Worm (Caenorhabditis elegans) whole organism, early embryonic: ENCODE data around the gene F54E2.5.

ENCODE experiments used
- aly-1 ChIP-seq: sonication (generic microtip); optimal IDR thresholded peaks from 2 replicates; lab custom pipeline; 2016; ENCODE audit warnings: missing genetic modification characterization, missing compliant biosample characterization
- ama-1 ChIP-seq: fragments of 150-350 bp; optimal IDR thresholded peaks from 2 replicates; lab custom pipeline; 2014
- ceh-36 ChIP-seq: sonication (generic microtip); optimal IDR thresholded peaks from 2 replicates; lab custom pipeline; 2016; ENCODE audit warnings: missing genetic modification characterization, inconsistent platforms, missing compliant biosample characterization
- flt-1 ChIP-seq: fragments of 200-800 bp; sonication (Bioruptor generic); IDR thresholded peaks from 2 replicates; pipeline ENCODE4 v1.3.6; 2022; ENCODE audit warnings: missing genetic modification characterization, missing compliant biosample characterization
- hmbx-1 ChIP-seq: sonication (generic microtip); optimal IDR thresholded peaks from 2 replicates; lab custom pipeline; 2016; ENCODE audit warnings: mild to moderate bottlenecking, missing genetic modification characterization, missing compliant biosample characterization
- hmg-4 ChIP-seq: fragments of 200-800 bp; sonication (Bioruptor generic); optimal IDR thresholded peaks from 2 replicates; lab custom pipeline; 2018; ENCODE audit warnings: mild to moderate bottlenecking, missing genetic modification characterization, missing compliant biosample characterization
- scrt-1 ChIP-seq: fragments of 200-800 bp; sonication (Bioruptor generic); IDR thresholded peaks from 2 replicates; pipeline ENCODE4 v1.3.6; 2022; ENCODE audit warnings: missing genetic modification characterization, missing compliant biosample characterization
- tbx-11 ChIP-seq: fragments of 200-800 bp; sonication (Bioruptor generic); IDR thresholded peaks from 2 replicates; pipeline ENCODE4 v1.3.6; 2022; ENCODE audit warnings: missing genetic modification characterization, missing compliant biosample characterization

DNA sequence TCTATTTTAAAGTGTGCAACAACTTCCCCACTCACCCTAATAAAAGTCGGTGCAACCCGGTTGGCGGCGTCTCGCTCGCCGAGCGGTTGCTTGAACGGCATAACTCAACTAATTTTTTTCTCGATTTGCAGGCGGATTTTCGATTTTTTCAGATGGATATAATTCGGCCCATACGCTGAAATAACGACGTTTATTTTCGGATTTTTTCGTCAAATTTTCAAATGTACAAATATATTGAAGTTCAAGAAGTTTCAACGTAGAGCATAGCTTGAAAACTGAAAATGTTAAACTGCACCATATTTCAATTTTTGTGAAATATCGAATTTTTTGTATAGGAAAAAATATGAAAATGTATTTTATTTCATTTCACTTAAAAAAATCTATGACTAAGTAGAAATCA is 8.1 kb downstream of the F54E2.5 start, which contains the start of gene ketn-1:
- TF ChIP-seq hmbx-1 (tag; lab: Kevin White, UChicago) (no peak), ceh-36 (tag; lab: Kevin White, UChicago) (no peak), ama-1 (lab: Kevin White, UChicago) (no peak), hmg-4 (GFP tag; lab: Kevin White, UChicago) (no peak), scrt-1 (GFP tag; lab: Robert Waterston, UW) (no peak), flt-1 (GFP tag; lab: Robert Waterston, UW) (no peak), aly-1 (no peak), tbx-11 (GFP tag; lab: Robert Waterston, UW) (no peak; the same call in 1 of the 2 replicates)
